Fruit fly (Drosophila melanogaster) S2 (cell line): ENCODE measurements around the gene mld.

Experiments
- CG8478 ChIP-seq: fragments of >200 bp; optimal IDR thresholded peaks from 2 replicates; lab custom pipeline; 2018
- CTCF ChIP-seq, 2 experiments: fragments of >200 bp; optimal IDR thresholded peaks; 2 replicates each; lab custom pipeline; 2018

Gene mld

DNA sequence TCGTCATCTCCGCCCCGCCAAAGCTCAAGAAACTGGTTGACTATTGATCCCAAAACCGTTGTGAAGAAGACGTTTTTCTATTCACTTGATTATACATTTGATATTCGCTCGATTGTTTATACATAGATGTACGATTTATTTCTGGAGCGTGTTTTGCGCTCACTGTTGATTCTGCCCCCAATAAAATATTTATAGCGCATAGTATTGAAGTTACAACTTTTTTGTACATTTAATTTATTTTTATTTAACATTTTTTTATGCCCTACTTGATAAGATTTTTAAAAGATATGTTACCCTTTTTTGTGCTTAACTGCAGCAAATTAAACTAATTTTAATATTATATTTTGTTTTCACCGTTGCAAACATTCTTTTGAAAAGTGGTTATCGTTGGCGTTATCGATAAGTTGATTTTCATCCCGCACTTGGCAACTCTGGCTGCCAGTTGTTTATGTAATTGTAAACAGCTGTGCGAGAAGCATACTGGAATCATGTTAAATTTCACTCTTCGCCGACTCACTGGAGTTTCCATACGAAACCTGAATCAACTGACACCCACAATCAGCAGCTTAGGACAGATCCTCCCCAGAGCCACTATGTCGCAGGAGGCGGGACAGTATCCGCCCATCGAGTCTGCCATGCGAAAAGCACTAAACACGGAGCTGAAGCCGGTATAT lies 73.9 kb downstream of the mld start, which contains the start of gene CG31126:
CG31126 (plus strand) TSS at position 449 of the 674 bp plus-strand sequence.
- TF ChIP-seq CG8478 (lab: Kevin White, UChicago) (no peak), CTCF (optimal IDR thresholded peaks at IDR 0.05; lab: Kevin White, UChicago) (no peak)

DNA sequence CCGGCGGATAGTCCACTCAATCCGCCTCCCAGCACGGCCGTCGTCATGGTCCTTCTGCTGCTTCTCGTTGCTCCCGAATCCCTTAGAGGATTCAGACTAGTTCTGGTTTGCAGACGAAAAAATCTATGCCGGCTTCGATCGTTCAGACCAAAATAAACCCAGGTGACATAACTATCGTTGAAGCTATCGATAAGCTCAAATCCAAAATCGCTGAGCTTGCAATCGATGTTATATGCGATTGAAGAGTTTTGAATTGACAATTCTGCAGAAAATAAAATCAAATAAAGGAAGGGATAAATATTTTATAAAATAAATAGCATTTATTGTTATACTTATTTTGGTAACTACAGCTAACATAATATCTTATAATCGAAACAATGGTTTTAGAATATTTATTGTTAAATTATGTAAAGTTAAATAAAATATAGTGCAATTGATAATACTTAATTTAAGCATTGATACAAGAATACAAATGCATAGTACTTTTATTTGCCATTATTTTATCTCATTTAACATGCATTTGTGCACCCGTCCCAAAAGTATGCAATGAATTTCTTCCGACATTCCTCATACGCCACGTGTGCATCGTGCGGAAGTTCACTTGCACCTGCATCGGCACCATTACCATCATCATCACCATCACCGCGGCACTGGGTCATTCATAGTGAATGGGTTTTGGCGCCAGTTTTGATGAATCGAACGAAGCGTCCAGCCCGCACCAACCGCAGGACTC lies 76.4 kb downstream of the mld start, which contains the start of gene Ppox:
Ppox (minus strand) TSS at position 173 of the 733 bp plus-strand sequence.
- TF ChIP-seq CG8478 (lab: Kevin White, UChicago) (no peak), CTCF (optimal IDR thresholded peaks at IDR 0.05; lab: Kevin White, UChicago) (no peak)

DNA sequence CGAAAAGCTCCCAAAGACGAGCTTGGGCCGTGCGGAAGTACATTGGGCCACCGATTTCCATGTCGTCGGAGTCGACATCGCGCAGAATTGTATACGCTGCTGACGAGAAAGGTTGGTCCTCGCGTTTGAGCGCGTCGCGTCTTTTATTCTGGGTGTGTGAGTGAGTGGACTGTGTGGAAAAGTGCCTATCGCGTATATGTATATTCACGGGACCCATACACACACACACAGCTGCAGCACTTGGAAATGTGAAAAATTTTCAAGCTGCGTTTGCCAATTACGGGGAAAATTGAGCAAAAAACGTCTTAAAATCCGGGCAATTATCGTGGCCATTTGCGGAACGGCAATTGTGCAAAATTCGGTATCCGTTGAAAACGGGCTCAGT lies 77.0 kb downstream of the mld start, which contains the start of gene slo:
slo (plus strand) TSS at position 80 of the 385 bp plus-strand sequence.
- TF ChIP-seq CTCF (optimal IDR thresholded peaks at IDR 0.05; lab: Kevin White, UChicago) (no peak), CG8478 (lab: Kevin White, UChicago) (no peak)

DNA sequence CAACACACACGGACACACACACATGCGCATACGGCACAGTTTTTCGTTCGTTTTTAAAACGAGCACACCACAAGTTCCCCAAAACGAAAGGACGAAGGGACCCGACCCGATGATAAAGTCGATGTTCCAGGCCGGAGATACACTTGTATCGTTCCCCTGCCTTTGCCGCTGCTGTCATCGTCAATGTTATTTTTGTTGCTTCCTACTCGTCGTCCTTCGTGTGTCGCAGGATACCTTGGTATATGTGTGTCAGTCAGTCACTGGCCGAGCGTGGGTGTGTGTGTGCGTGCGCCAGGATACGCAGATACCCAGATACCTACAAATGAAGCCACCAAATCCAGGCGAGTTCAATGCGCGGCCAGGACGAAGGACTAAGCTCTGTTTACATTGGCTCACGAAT lies 77.6 kb downstream of the mld start:
- no peak for TF ChIP-seq CTCF (optimal IDR thresholded peaks at IDR 0.05; lab: Kevin White, UChicago)
- no peak for TF ChIP-seq CG8478 (lab: Kevin White, UChicago)

DNA sequence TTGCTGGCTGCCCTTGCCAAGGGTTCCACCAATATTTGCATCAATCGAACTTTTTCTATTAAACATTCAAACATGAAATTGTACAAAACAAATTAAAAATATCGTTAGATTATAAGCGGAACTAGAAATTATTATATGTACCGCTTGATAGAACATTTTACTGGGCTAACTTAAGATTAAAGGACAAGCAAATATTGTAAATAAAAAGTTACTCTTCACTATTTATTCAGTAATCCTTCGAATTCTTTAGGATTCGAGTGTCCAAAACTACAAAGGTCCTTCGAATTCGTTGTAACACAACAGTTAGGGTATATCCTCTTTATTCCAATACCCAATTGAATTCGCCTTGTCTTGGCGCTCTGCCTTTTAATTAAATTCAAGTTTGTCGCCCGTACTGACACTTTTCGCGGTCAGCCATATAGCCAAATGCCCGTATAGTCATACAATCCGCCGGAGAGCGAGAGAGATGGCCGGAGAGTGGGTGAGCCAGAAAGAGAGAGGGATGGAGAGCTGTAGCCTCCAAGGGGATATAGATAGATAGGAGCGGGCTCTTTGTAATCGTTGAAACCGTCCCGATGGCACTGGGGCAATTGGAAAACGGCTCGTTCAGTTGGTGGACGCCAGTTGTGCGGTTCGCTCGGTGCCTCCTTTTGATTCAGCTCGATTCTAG lies 82.2 kb downstream of the mld start:
- TF ChIP-seq CTCF (optimal IDR thresholded peaks at IDR 0.05; lab: Kevin White, UChicago) (no peak), CG8478 (lab: Kevin White, UChicago) (no peak)

DNA sequence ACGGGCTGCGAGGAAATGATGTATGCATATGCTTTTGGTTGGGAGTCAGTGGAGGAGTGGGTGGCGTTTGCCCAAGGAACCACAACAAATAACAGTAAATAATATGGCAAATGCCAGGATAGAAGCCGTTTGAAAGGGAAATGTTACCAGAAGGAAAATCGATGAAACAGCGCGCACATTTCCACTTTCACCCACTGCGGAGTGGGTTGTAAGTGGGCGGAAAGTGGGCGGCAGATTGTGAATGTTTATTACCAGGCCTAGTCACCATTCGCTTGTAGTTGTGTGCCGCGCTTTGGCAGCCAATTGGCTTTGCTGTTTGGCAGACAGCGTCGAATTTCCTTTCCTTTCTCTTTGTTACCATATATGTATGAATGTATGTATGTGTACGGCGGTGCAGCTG lies 86.2 kb downstream of the mld start:
- no peak for TF ChIP-seq CTCF (optimal IDR thresholded peaks at IDR 0.05; lab: Kevin White, UChicago)
- TF ChIP-seq CG8478 (lab: Kevin White, UChicago) = no peak
